Fruit fly (Drosophila melanogaster) whole organism, wandering third instar larva: Measurements from ENCODE around the gene CG12123.

ENCODE experiments used
- Abd-B ChIP-seq: fragments of >200 bp; optimal IDR thresholded peaks from 2 replicates; lab custom pipeline; 2017; ENCODE audit warnings: missing biosample characterization, missing genetic modification characterization
- CG32264 ChIP-seq: fragments of 200-800 bp; sonication (Bioruptor generic); optimal IDR thresholded peaks from 2 replicates; lab custom pipeline; 2016; ENCODE audit warnings: missing biosample characterization, missing genetic modification characterization
- CG9705 ChIP-seq: fragments of 200-800 bp; sonication (Bioruptor generic); optimal IDR thresholded peaks from 2 replicates; lab custom pipeline; 2018; ENCODE audit warnings: missing biosample characterization, mild to moderate bottlenecking, missing genetic modification characterization
- Dif ChIP-seq: fragments of 200-275, 200-300 bp; sonication (Bioruptor generic); optimal IDR thresholded peaks from 2 replicates; lab custom pipeline; 2018; ENCODE audit warnings: missing biosample characterization, missing genetic modification characterization; ENCODE audit not compliant: partially characterized antibody
- GATAd ChIP-seq: sonication (Bioruptor generic); optimal IDR thresholded peaks from 2 replicates; lab custom pipeline; 2016; ENCODE audit warnings: missing biosample characterization, missing genetic modification characterization
- HLH106 ChIP-seq: fragments of 200-800 bp; optimal IDR thresholded peaks from 3 replicates; lab custom pipeline; 2019; ENCODE audit warnings: missing biosample characterization, mild to moderate bottlenecking, missing genetic modification characterization, moderate library complexity
- Hnf4 ChIP-seq: fragments of 200-800 bp; sonication (Bioruptor generic); optimal IDR thresholded peaks from 2 replicates; lab custom pipeline; 2016; ENCODE audit warnings: missing biosample characterization, mild to moderate bottlenecking, missing genetic modification characterization
- Hr78 ChIP-seq: fragments of >200 bp; optimal IDR thresholded peaks from 2 replicates; lab custom pipeline; 2017; ENCODE audit warnings: missing biosample characterization, missing genetic modification characterization
- Hr83 ChIP-seq: fragments of 200-300 bp; sonication (Bioruptor generic); optimal IDR thresholded peaks from 2 replicates; lab custom pipeline; 2016; ENCODE audit warnings: missing biosample characterization, mild to moderate bottlenecking, missing genetic modification characterization, moderate library complexity; ENCODE audit not compliant: poor library complexity, severe bottlenecking
- Jra ChIP-seq: sonication (Bioruptor generic); optimal IDR thresholded peaks from 2 replicates; lab custom pipeline; 2016; ENCODE audit warnings: missing biosample characterization, missing genetic modification characterization
- Mio ChIP-seq: sonication (Bioruptor generic); optimal IDR thresholded peaks from 2 replicates; lab custom pipeline; 2016; ENCODE audit warnings: missing biosample characterization, missing genetic modification characterization
- N ChIP-seq: fragments of >200 bp; optimal IDR thresholded peaks from 2 replicates; lab custom pipeline; 2018; ENCODE audit warnings: missing biosample characterization, missing external identifiers, missing genetic modification characterization
- OdsH ChIP-seq: fragments of 200-800 bp; sonication (Bioruptor generic); optimal IDR thresholded peaks from 2 replicates; lab custom pipeline; 2016; ENCODE audit warnings: missing biosample characterization, mild to moderate bottlenecking, missing genetic modification characterization
- Vsx2 ChIP-seq: fragments of 200-300, 225-300 bp; sonication (Bioruptor generic); optimal IDR thresholded peaks from 2 replicates; lab custom pipeline; 2018; ENCODE audit warnings: missing biosample characterization, missing genetic modification characterization; ENCODE audit not compliant: partially characterized antibody
- dl ChIP-seq, 2 experiments: fragments of 175-275, 200-275 bp in 1 of 2; fragments of 200-275 bp in 1 of 2; sonication (Bioruptor generic); optimal IDR thresholded peaks; lab custom pipeline; 2018; ENCODE audit warnings: mild to moderate bottlenecking in 2 of 2, missing biosample characterization in 2 of 2, missing genetic modification characterization in 2 of 2, moderate library complexity in 2 of 2; ENCODE audit not compliant: partially characterized antibody in 2 of 2, insufficient read depth in 1 of 2
- dmrt93B ChIP-seq: fragments of 200-800 bp; sonication (Bioruptor generic); optimal IDR thresholded peaks from 2 replicates; lab custom pipeline; 2018; ENCODE audit warnings: missing biosample characterization, mild to moderate bottlenecking, missing genetic modification characterization
- dsf ChIP-seq: sonication (Bioruptor generic); optimal IDR thresholded peaks from 2 replicates; lab custom pipeline; 2016; ENCODE audit warnings: missing biosample characterization, missing genetic modification characterization, borderline replicate concordance
- ey ChIP-seq: fragments of 200-800 bp; sonication (Bioruptor generic); optimal IDR thresholded peaks from 2 replicates; lab custom pipeline; 2016; ENCODE audit warnings: missing biosample characterization, missing genetic modification characterization
- foxo ChIP-seq, 2 experiments: fragments of 200-800 bp; sonication (Bioruptor generic); optimal IDR thresholded peaks; 2 replicates in 1 of 2; 3 replicates in 1 of 2; lab custom pipeline; 2016 to 2017; ENCODE audit warnings: missing biosample characterization in 2 of 2, missing genetic modification characterization in 2 of 2
- fru ChIP-seq: fragments of 200-800 bp; sonication (Bioruptor generic); optimal IDR thresholded peaks from 3 replicates; lab custom pipeline; 2016; ENCODE audit warnings: missing biosample characterization, mild to moderate bottlenecking, missing genetic modification characterization
- h ChIP-seq: fragments of 200-800 bp; sonication (Bioruptor generic); optimal IDR thresholded peaks from 3 replicates; lab custom pipeline; 2016; ENCODE audit warnings: missing biosample characterization, mild to moderate bottlenecking, missing genetic modification characterization
- jim ChIP-seq: fragments of 175-275, 200-325 bp; sonication (Bioruptor generic); optimal IDR thresholded peaks from 2 replicates; lab custom pipeline; 2016; ENCODE audit warnings: missing biosample characterization, mild to moderate bottlenecking, missing genetic modification characterization
- lola ChIP-seq: fragments of >200 bp; optimal IDR thresholded peaks from 2 replicates; lab custom pipeline; 2017; ENCODE audit warnings: missing biosample characterization, missing genetic modification characterization
- pan ChIP-seq: fragments of >200 bp; optimal IDR thresholded peaks from 2 replicates; lab custom pipeline; 2017
- psq ChIP-seq: fragments of 200-800 bp; sonication (Bioruptor generic); optimal IDR thresholded peaks from 3 replicates; lab custom pipeline; 2017; ENCODE audit warnings: missing biosample characterization, mild to moderate bottlenecking, missing genetic modification characterization, moderate library complexity
- rgr ChIP-seq: fragments of 200-800 bp; sonication (Bioruptor generic); optimal IDR thresholded peaks from 3 replicates; lab custom pipeline; 2016; ENCODE audit warnings: missing biosample characterization, mild to moderate bottlenecking, missing genetic modification characterization
- sage ChIP-seq: fragments of 200-800 bp; sonication (Bioruptor generic); optimal IDR thresholded peaks from 2 replicates; lab custom pipeline; 2016; ENCODE audit warnings: missing biosample characterization, mild to moderate bottlenecking, missing genetic modification characterization
- sv ChIP-seq: fragments of 200-800 bp; sonication (Bioruptor generic); optimal IDR thresholded peaks from 3 replicates; lab custom pipeline; 2016; ENCODE audit warnings: missing biosample characterization, missing genetic modification characterization
- usp ChIP-seq: fragments of >200 bp; optimal IDR thresholded peaks from 2 replicates; lab custom pipeline; 2017; ENCODE audit warnings: missing biosample characterization, missing genetic modification characterization
- woc ChIP-seq: sonication (Bioruptor generic); optimal IDR thresholded peaks from 2 replicates; lab custom pipeline; 2016; ENCODE audit warnings: missing biosample characterization, mild to moderate bottlenecking, missing genetic modification characterization

Gene CG12123

dm6 chrX:8490291-8490975, 48.3 kb upstream of the CG12123 start:
- TF ChIP-seq Dif (GFP tag; lab: Kevin White, UChicago) (no peak), usp (GFP tag; lab: Kevin White, UChicago) (no peak), Mio (GFP tag; lab: Kevin White, UChicago) (no peak), sage (GFP tag; lab: Kevin White, UChicago) (no peak), woc (GFP tag; lab: Kevin White, UChicago) (no peak), CG32264 (GFP tag; lab: Kevin White, UChicago) (no peak), Hnf4 (GFP tag; lab: Kevin White, UChicago) (no peak), N (GFP tag; lab: Kevin White, UChicago) (no peak), Hr83 (no peak), Hr78 (GFP tag; lab: Kevin White, UChicago) (no peak), h (GFP tag; lab: Kevin White, UChicago) (no peak)

dm6 chrX:8489485-8489970, 47.4 kb upstream of the CG12123 start, which contains the start of gene otu:
Gene otu (minus strand): TSS chrX:8489535.
- TF ChIP-seq Hr83 (no peak), jim (no peak), CG9705 (GFP tag; lab: Kevin White, UChicago) (no peak), OdsH (GFP tag; lab: Kevin White, UChicago) (no peak), Dif (GFP tag; lab: Kevin White, UChicago) (no peak), dl (GFP tag; optimal IDR thresholded peaks at IDR 0.05; lab: Kevin White, UChicago; ENCODE audit: insufficient read depth in 1 of 2, partially characterized antibody in 2 of 2) (no peak), Hr78 (GFP tag; lab: Kevin White, UChicago) (no peak), psq (GFP tag; lab: Kevin White, UChicago) (no peak), foxo (GFP tag; optimal IDR thresholded peaks at IDR 0.05; lab: Kevin White, UChicago) (no peak), dsf (no peak), lola (GFP tag; lab: Kevin White, UChicago) (no peak)

- no peak for TF ChIP-seq Hnf4 (GFP tag; lab: Kevin White, UChicago)
- no peak for TF ChIP-seq rgr
- no peak for TF ChIP-seq Vsx2 (GFP tag; lab: Kevin White, UChicago)
- TF ChIP-seq Jra (GFP tag; lab: Kevin White, UChicago), result no peak
- no peak for TF ChIP-seq woc (GFP tag; lab: Kevin White, UChicago)
- TF ChIP-seq Dif (GFP tag; lab: Kevin White, UChicago), result no peak
- TF ChIP-seq fru, result no peak
- no peak for TF ChIP-seq GATAd (GFP tag; lab: Kevin White, UChicago)
- TF ChIP-seq usp (GFP tag; lab: Kevin White, UChicago), result no peak
- TF ChIP-seq, all 38 proteins: peak for 0
Measured at dm6 chrX:8489048-8489447, 46.9 kb upstream of the CG12123 start, which contains the start of gene CG33181. Gene CG33181 (plus strand): TSS chrX:8489348.

DNA sequence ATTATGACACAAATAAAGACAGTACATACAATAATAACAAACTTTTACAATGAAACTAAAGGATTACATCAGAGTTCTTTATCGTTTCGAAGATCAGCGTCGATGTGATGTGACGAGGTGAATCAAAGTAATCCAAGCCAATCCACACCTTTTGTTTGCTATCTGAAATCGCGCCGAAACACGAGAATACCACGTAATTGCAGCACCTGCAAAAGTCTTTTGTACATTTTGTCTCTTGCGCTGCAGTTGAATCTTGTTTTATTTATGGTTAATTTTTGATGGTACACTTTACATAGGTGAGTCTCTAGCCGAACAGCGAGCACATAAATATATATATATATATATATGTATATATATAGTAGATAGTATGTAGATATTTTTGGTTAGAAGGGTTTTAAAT, 42.6 kb upstream of the CG12123 start:
- TF ChIP-seq Vsx2 (GFP tag; lab: Kevin White, UChicago), result no peak
- no peak for TF ChIP-seq HLH106
- no peak for TF ChIP-seq sage (GFP tag; lab: Kevin White, UChicago)
- TF ChIP-seq fru, result no peak
- TF ChIP-seq Mio (GFP tag; lab: Kevin White, UChicago), result no peak
- no peak for TF ChIP-seq pan
- no peak for TF ChIP-seq lola (GFP tag; lab: Kevin White, UChicago)
- no peak for TF ChIP-seq dmrt93B (GFP tag; lab: Kevin White, UChicago)
- no peak for TF ChIP-seq Abd-B (GFP tag; lab: Kevin White, UChicago)
- no peak for TF ChIP-seq ey
- no peak for TF ChIP-seq Dif (GFP tag; lab: Kevin White, UChicago)
- no peak for TF ChIP-seq woc (GFP tag; lab: Kevin White, UChicago)
- no peak for TF ChIP-seq usp (GFP tag; lab: Kevin White, UChicago)
- no peak for TF ChIP-seq CG32264 (GFP tag; lab: Kevin White, UChicago)
- no peak for TF ChIP-seq OdsH (GFP tag; lab: Kevin White, UChicago)
- TF ChIP-seq psq (GFP tag; lab: Kevin White, UChicago), result no peak
- TF ChIP-seq sv (GFP tag; lab: Kevin White, UChicago), result no peak
- TF ChIP-seq dsf, result no peak
- TF ChIP-seq, all 38 proteins: peak for 0
